Fruit fly (Drosophila melanogaster): ENCODE measurements around the gene CG7884.

Gene CG7884

DNA sequence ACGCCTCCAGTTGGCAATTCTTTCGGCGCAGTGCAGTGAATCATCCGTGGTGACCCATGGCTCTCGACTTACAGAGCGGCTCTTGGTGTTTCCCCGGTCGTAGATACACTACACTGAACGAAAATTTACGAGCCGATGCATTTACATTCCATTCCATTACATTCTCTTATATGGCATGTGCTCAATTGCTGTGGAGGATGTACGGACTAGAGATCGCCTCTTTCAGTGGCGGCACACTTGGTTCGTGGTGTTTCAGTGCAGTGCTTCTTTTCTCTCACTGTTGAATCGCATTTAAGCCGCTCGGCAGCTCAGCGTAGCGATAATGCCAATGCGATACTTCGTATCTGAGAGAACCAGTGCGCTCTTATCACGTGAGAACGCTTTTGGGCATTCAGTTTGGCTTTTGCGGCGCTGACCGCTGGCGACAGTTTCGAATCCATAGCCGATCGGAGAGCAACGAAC lies 32.8 kb upstream of the CG7884 start, which contains the start of gene Mec2 (continued):
- TF ChIP-seq CG9215 (GFP tag; IDR thresholded peaks at IDR 0.05) = peak; percentile 12; the same call in 1 of the 2 replicates
- TF ChIP-seq CG2875 (GFP tag; optimal IDR thresholded peaks at IDR 0.05) = peak; percentile 43
- peak; percentile 27 for TF ChIP-seq CG17359 (tag; optimal IDR thresholded peaks at IDR 0.05)
- peak; percentile 16 for TF ChIP-seq fu2 (GFP tag; optimal IDR thresholded peaks at IDR 0.05)
- TF ChIP-seq Xrp1 (GFP tag; IDR thresholded peaks at IDR 0.05) = peak; percentile 64; the same call in 1 of the 2 replicates
- TF ChIP-seq CG6254 (GFP tag; optimal IDR thresholded peaks at IDR 0.05) = no peak
- TF ChIP-seq toy (GFP tag; IDR thresholded peaks at IDR 0.05) = no peak
- TF ChIP-seq pita (GFP tag; optimal IDR thresholded peaks at IDR 0.05) = no peak
- TF ChIP-seq CG3726 (GFP tag; IDR thresholded peaks at IDR 0.05) = 0 out of 3 replicates have a peak, but pooled peaks have one; percentile 23
- no peak for TF ChIP-seq fru (optimal IDR thresholded peaks at IDR 0.05)
- TF ChIP-seq ara (GFP tag; IDR thresholded peaks at IDR 0.05) = peak; percentile 47; the same call in 1 of the 2 replicates
- no peak for TF ChIP-seq BtbVII (GFP tag; optimal IDR thresholded peaks at IDR 0.05)
- peak; percentile 32; the same call in 1 of the 2 replicates for TF ChIP-seq aop (GFP tag; IDR thresholded peaks at IDR 0.05)
- no peak for TF ChIP-seq CG11696 (GFP tag; IDR thresholded peaks at IDR 0.05)
- TF ChIP-seq Dfd (GFP tag; optimal IDR thresholded peaks at IDR 0.05) = no peak
- no peak for TF ChIP-seq CG13775 (GFP tag; optimal IDR thresholded peaks at IDR 0.05)
- TF ChIP-seq zf30C (GFP tag; optimal IDR thresholded peaks at IDR 0.05) = peak; percentile 66
- TF ChIP-seq CG10654 (GFP tag; optimal IDR thresholded peaks at IDR 0.05) = peak; percentile 13
- peak; percentile 95 for TF ChIP-seq Ets65A (GFP tag)
- no peak for TF ChIP-seq CG2116 (GFP tag; optimal IDR thresholded peaks at IDR 0.05)
- no peak for TF ChIP-seq D19A (tag; optimal IDR thresholded peaks at IDR 0.05)
- TF ChIP-seq sisA (GFP tag; IDR thresholded peaks at IDR 0.05) = peak; percentile 49
- TF ChIP-seq CG11093 (GFP tag; IDR thresholded peaks at IDR 0.05) = peak; percentile 13; the same call in 1 of the 3 replicates
- no peak for TF ChIP-seq br (optimal IDR thresholded peaks at IDR 0.05)
- TF ChIP-seq CG2199 (GFP tag; IDR thresholded peaks at IDR 0.05) = no peak
- TF ChIP-seq Fer1 (GFP tag; optimal IDR thresholded peaks at IDR 0.05) = no peak
- peak; percentile 8 for TF ChIP-seq wek (GFP tag; optimal IDR thresholded peaks at IDR 0.05)
- no peak for TF ChIP-seq CG3838 (GFP tag; optimal IDR thresholded peaks at IDR 0.05)
- no peak for TF ChIP-seq CG4404 (GFP tag; IDR thresholded peaks at IDR 0.05)
- TF ChIP-seq CG14014 (GFP tag; IDR thresholded peaks at IDR 0.05) = peak; percentile 57
- no peak for TF ChIP-seq B-H2 (GFP tag; optimal IDR thresholded peaks at IDR 0.05)
- no peak for TF ChIP-seq vfl (GFP tag; optimal IDR thresholded peaks at IDR 0.05)
- peak; percentile 3 for TF ChIP-seq CG12236 (GFP tag; optimal IDR thresholded peaks at IDR 0.05)
- TF ChIP-seq CG7963 (GFP tag; IDR thresholded peaks at IDR 0.05; ENCODE audit: partially characterized antibody) = no peak
- TF ChIP-seq Six4 (GFP tag; optimal IDR thresholded peaks at IDR 0.05) = no peak
- TF ChIP-seq ttk (GFP tag; IDR thresholded peaks at IDR 0.05) = no peak
- TF ChIP-seq Antp (GFP tag; optimal IDR thresholded peaks at IDR 0.05) = peak; percentile 54
- peak; percentile 43; the same call in 1 of the 2 replicates for TF ChIP-seq Rx (GFP tag; IDR thresholded peaks at IDR 0.05)
- TF ChIP-seq unpg (GFP tag; optimal IDR thresholded peaks at IDR 0.05) = peak; percentile 70
- no peak for TF ChIP-seq eve (GFP tag; optimal IDR thresholded peaks at IDR 0.05)
- TF ChIP-seq fd64A (GFP tag; optimal IDR thresholded peaks at IDR 0.05) = no peak
- peak; percentile 26 for TF ChIP-seq ems (GFP tag; optimal IDR thresholded peaks at IDR 0.05)
- peak; percentile 40 for TF ChIP-seq Ssrp (tag; optimal IDR thresholded peaks at IDR 0.05)
- no peak for TF ChIP-seq BEAF-32 (GFP tag; optimal IDR thresholded peaks at IDR 0.05)
- peak; percentile 50 for TF ChIP-seq PHDP (tag; optimal IDR thresholded peaks at IDR 0.05)
- TF ChIP-seq prd (optimal IDR thresholded peaks at IDR 0.05) = no peak
- TF ChIP-seq prd (GFP tag; IDR thresholded peaks at IDR 0.05) = peak; percentile 72
- no peak for TF ChIP-seq CG8765 (GFP tag; IDR thresholded peaks at IDR 0.05)
- TF ChIP-seq Side (GFP tag; optimal IDR thresholded peaks at IDR 0.05) = no peak
- peak; percentile 62; the same call in 1 of the 2 replicates for TF ChIP-seq chm (GFP tag; IDR thresholded peaks at IDR 0.05)
- TF ChIP-seq CG17186 (GFP tag; optimal IDR thresholded peaks at IDR 0.05) = no peak
- TF ChIP-seq jigr1 (GFP tag; IDR thresholded peaks at IDR 0.05) = no peak
- TF ChIP-seq seq (GFP tag; IDR thresholded peaks at IDR 0.05) = peak; percentile 47; the same call in 1 of the 2 replicates

All from whole organism, embryonic.